Fruit fly (Drosophila melanogaster) whole organism, embryonic: ENCODE measurements around the gene NimB5.

ENCODE experiments used
- Atf3 ChIP-seq: fragments of 200-800 bp; sonication (Bioruptor generic); optimal IDR thresholded peaks from 3 replicates; lab custom pipeline; 2016; ENCODE audit warnings: missing biosample characterization, missing genetic modification characterization
- BtbVII ChIP-seq: fragments of 200-800 bp; sonication (Bioruptor generic); optimal IDR thresholded peaks from 3 replicates; lab custom pipeline; 2017; ENCODE audit warnings: missing biosample characterization, mild to moderate bottlenecking, missing genetic modification characterization
- CG10543 ChIP-seq: fragments of 200-800 bp; sonication (Bioruptor generic); optimal IDR thresholded peaks from 3 replicates; lab custom pipeline; 2017; ENCODE audit warnings: missing biosample characterization, mild to moderate bottlenecking, missing genetic modification characterization, moderate library complexity
- CG15514 ChIP-seq: fragments of 200-800 bp; sonication (Bioruptor generic); optimal IDR thresholded peaks from 3 replicates; lab custom pipeline; 2017; ENCODE audit warnings: missing biosample characterization, missing genetic modification characterization, mild to moderate bottlenecking, moderate library complexity, missing genetic modification reagents
- CG17328 ChIP-seq: fragments of 200-800 bp; sonication (Bioruptor generic); IDR thresholded peaks from 2 replicates; pipeline ENCODE4 v1.3.6; 2022; ENCODE audit warnings: missing biosample characterization, missing genetic modification characterization
- CG2129 ChIP-seq: fragments of 200-800 bp; sonication (Bioruptor generic); IDR thresholded peaks from 2 replicates; pipeline ENCODE4 v1.3.6; 2022; ENCODE audit warnings: missing biosample characterization, missing genetic modification characterization; ENCODE audit not compliant: partially characterized antibody
- CG30020 ChIP-seq: fragments of 200-800 bp; optimal IDR thresholded peaks from 2 replicates; lab custom pipeline; 2019; ENCODE audit warnings: missing biosample characterization, mild to moderate bottlenecking, missing genetic modification characterization, moderate library complexity
- CG32772 ChIP-seq: fragments of 200-800 bp; sonication (Bioruptor generic); IDR thresholded peaks from 2 replicates; pipeline ENCODE4 v1.3.6; 2022; ENCODE audit warnings: missing biosample characterization, missing genetic modification characterization
- CG34422 ChIP-seq: fragments of 200-800 bp; sonication (Bioruptor generic); IDR thresholded peaks from 3 replicates; pipeline ENCODE4 v1.3.6; 2022; ENCODE audit warnings: missing biosample characterization, missing genetic modification characterization
- CG4404 ChIP-seq: fragments of 200-800 bp; sonication (Bioruptor generic); IDR thresholded peaks from 2 replicates; pipeline ENCODE4 v1.3.6; 2022; ENCODE audit warnings: missing biosample characterization, missing genetic modification characterization
- CG5953 ChIP-seq: fragments of 200-800 bp; sonication (Bioruptor generic); IDR thresholded peaks from 2 replicates; pipeline ENCODE4 v1.3.6; 2022; ENCODE audit warnings: missing biosample characterization, missing genetic modification characterization
- CG6791 ChIP-seq: fragments of 200-800 bp; sonication (Bioruptor generic); IDR thresholded peaks from 3 replicates; pipeline ENCODE4 v1.3.6; 2022; ENCODE audit warnings: missing biosample characterization, missing genetic modification characterization; ENCODE audit not compliant: partially characterized antibody
- CG7357 ChIP-seq: fragments of 200-800 bp; sonication (Bioruptor generic); IDR thresholded peaks from 3 replicates; pipeline ENCODE4 v1.3.6; 2022; ENCODE audit warnings: missing biosample characterization, missing genetic modification characterization
- CG9215 ChIP-seq: fragments of 200-800 bp; sonication (Bioruptor generic); IDR thresholded peaks from 2 replicates; pipeline ENCODE4 v1.3.6; 2022; ENCODE audit warnings: missing biosample characterization, missing genetic modification characterization
- CrebB ChIP-seq: fragments of 200-800 bp; sonication (Bioruptor generic); optimal IDR thresholded peaks from 3 replicates; lab custom pipeline; 2018; ENCODE audit warnings: missing biosample characterization, mild to moderate bottlenecking, missing genetic modification characterization
- D19A ChIP-seq: fragments of 200-800 bp; optimal IDR thresholded peaks from 3 replicates; lab custom pipeline; 2019; ENCODE audit warnings: missing biosample characterization, mild to moderate bottlenecking, missing genetic modification characterization, moderate library complexity
- Dbx ChIP-seq: fragments of 200-800 bp; sonication (Bioruptor generic); IDR thresholded peaks from 3 replicates; pipeline ENCODE4 v1.3.6; 2022; ENCODE audit warnings: missing biosample characterization, missing genetic modification characterization
- Dll ChIP-seq: fragments of 200-800 bp; sonication (Bioruptor generic); IDR thresholded peaks from 4 replicates; pipeline ENCODE4 v1.3.6; 2022; ENCODE audit warnings: missing biosample characterization, missing genetic modification characterization; ENCODE audit not compliant: partially characterized antibody
- Doc3 ChIP-seq: fragments of 200-800 bp; sonication (Bioruptor generic); IDR thresholded peaks from 3 replicates; pipeline ENCODE4 v1.3.6; 2022; ENCODE audit warnings: missing biosample characterization, missing genetic modification characterization; ENCODE audit not compliant: partially characterized antibody
- Dref ChIP-seq: fragments of 200-800 bp; sonication (Bioruptor generic); IDR thresholded peaks from 2 replicates; pipeline ENCODE4 v1.3.6; 2022; ENCODE audit warnings: missing biosample characterization, missing genetic modification characterization
- HmgZ ChIP-seq: fragments of 200-800 bp; sonication (Bioruptor generic); optimal IDR thresholded peaks from 2 replicates; lab custom pipeline; 2018; ENCODE audit warnings: missing biosample characterization, mild to moderate bottlenecking, missing genetic modification characterization
- Hr3 ChIP-seq: fragments of 200-800 bp; sonication (Bioruptor generic); optimal IDR thresholded peaks from 3 replicates; lab custom pipeline; 2016; ENCODE audit warnings: missing biosample characterization, missing genetic modification characterization
- Hr39 ChIP-seq: fragments of >200 bp; optimal IDR thresholded peaks from 2 replicates; lab custom pipeline; 2017
- NC2β ChIP-seq: fragments of 200-800 bp; sonication (Bioruptor generic); optimal IDR thresholded peaks from 2 replicates; lab custom pipeline; 2016; ENCODE audit warnings: missing biosample characterization, missing genetic modification characterization
- NFAT ChIP-seq: fragments of 200-800 bp; sonication (Bioruptor generic); IDR thresholded peaks from 2 replicates; pipeline ENCODE4 v1.3.6; 2022; ENCODE audit warnings: missing biosample characterization, missing genetic modification characterization
- ac ChIP-seq: fragments of 200-800 bp; sonication (Bioruptor generic); optimal IDR thresholded peaks from 3 replicates; lab custom pipeline; 2017; ENCODE audit warnings: missing biosample characterization, mild to moderate bottlenecking, missing genetic modification characterization
- ara ChIP-seq: fragments of 200-800 bp; sonication (Bioruptor generic); IDR thresholded peaks from 2 replicates; pipeline ENCODE4 v1.3.6; 2022; ENCODE audit warnings: missing biosample characterization, missing genetic modification characterization
- ato ChIP-seq: fragments of 200-800 bp; sonication (Bioruptor generic); IDR thresholded peaks from 2 replicates; pipeline ENCODE4 v1.3.6; 2022; ENCODE audit warnings: missing biosample characterization, missing genetic modification characterization; ENCODE audit not compliant: partially characterized antibody
- bigmax ChIP-seq: fragments of 200-800 bp; sonication (Bioruptor generic); optimal IDR thresholded peaks from 2 replicates; lab custom pipeline; 2018; ENCODE audit warnings: missing biosample characterization, mild to moderate bottlenecking, missing genetic modification characterization
- bowl ChIP-seq: fragments of 200-800 bp; sonication (Bioruptor generic); IDR thresholded peaks from 2 replicates; pipeline ENCODE4 v1.3.6; 2022; ENCODE audit warnings: missing biosample characterization, missing genetic modification characterization
- cg ChIP-seq: fragments of 200-800 bp; sonication (Bioruptor generic); optimal IDR thresholded peaks from 3 replicates; lab custom pipeline; 2019; ENCODE audit warnings: missing biosample characterization, mild to moderate bottlenecking, missing genetic modification characterization, moderate library complexity
- crc ChIP-seq: fragments of 200-800 bp; sonication (Bioruptor generic); optimal IDR thresholded peaks from 2 replicates; lab custom pipeline; 2016; ENCODE audit warnings: missing biosample characterization, missing genetic modification characterization
- fd96Cb ChIP-seq: fragments of 200-800 bp; sonication (Bioruptor generic); optimal IDR thresholded peaks from 2 replicates; lab custom pipeline; 2018; ENCODE audit warnings: missing biosample characterization, mild to moderate bottlenecking, missing genetic modification characterization, moderate library complexity
- jigr1 ChIP-seq: fragments of 200-800 bp; sonication (Bioruptor generic); IDR thresholded peaks from 3 replicates; pipeline ENCODE4 v1.3.6; 2022; ENCODE audit warnings: missing biosample characterization, missing genetic modification characterization
- kah ChIP-seq: fragments of 200-800 bp; sonication (Bioruptor generic); optimal IDR thresholded peaks from 2 replicates; lab custom pipeline; 2018; ENCODE audit warnings: missing biosample characterization, mild to moderate bottlenecking, missing genetic modification characterization
- lov ChIP-seq, 2 experiments: fragments of 200-800 bp in 1 of 2; fragments of >200 bp in 1 of 2; sonication (Bioruptor generic) in 1 of 2; IDR thresholded peaks in 1 of 2; optimal IDR thresholded peaks in 1 of 2; 2 replicates in 1 of 2; 3 replicates in 1 of 2; pipeline versions ENCODE4 v1.3.6 to Lab custom; 2017 to 2022; ENCODE audit warnings: missing biosample characterization in 1 of 2, missing genetic modification characterization in 1 of 2
- luna ChIP-seq: fragments of 200-800 bp; sonication (Bioruptor generic); optimal IDR thresholded peaks from 2 replicates; lab custom pipeline; 2016; ENCODE audit warnings: missing biosample characterization, missing genetic modification characterization
- nmo ChIP-seq: fragments of 200-800 bp; sonication (Bioruptor generic); optimal IDR thresholded peaks from 2 replicates; lab custom pipeline; 2018; ENCODE audit warnings: missing biosample characterization, mild to moderate bottlenecking, missing genetic modification characterization, moderate library complexity
- pb ChIP-seq: fragments of 200-800 bp; sonication (Bioruptor generic); optimal IDR thresholded peaks from 3 replicates; lab custom pipeline; 2016; ENCODE audit warnings: missing biosample characterization, missing genetic modification characterization
- pzg ChIP-seq: fragments of 200-800 bp; sonication (Bioruptor generic); optimal IDR thresholded peaks from 3 replicates; lab custom pipeline; 2018; ENCODE audit warnings: missing biosample characterization, mild to moderate bottlenecking, missing genetic modification characterization, moderate library complexity
- repo ChIP-seq: fragments of 200-800 bp; sonication (Bioruptor generic); optimal IDR thresholded peaks from 2 replicates; lab custom pipeline; 2016; ENCODE audit warnings: missing biosample characterization, missing genetic modification characterization
- rib ChIP-seq: fragments of 200-800 bp; sonication (Bioruptor generic); IDR thresholded peaks from 2 replicates; pipeline ENCODE4 v1.3.6; 2022; ENCODE audit warnings: missing biosample characterization, missing genetic modification characterization
- salm ChIP-seq: fragments of 200-800 bp; sonication (Bioruptor generic); optimal IDR thresholded peaks from 2 replicates; lab custom pipeline; 2018; ENCODE audit warnings: missing biosample characterization, mild to moderate bottlenecking, missing genetic modification characterization
- schlank ChIP-seq: fragments of 200-800 bp; sonication (Bioruptor generic); optimal IDR thresholded peaks from 2 replicates; lab custom pipeline; 2018; ENCODE audit warnings: missing biosample characterization, mild to moderate bottlenecking, missing genetic modification characterization
- ssp ChIP-seq: fragments of 200-800 bp; sonication (Bioruptor generic); IDR thresholded peaks from 2 replicates; pipeline ENCODE4 v1.3.6; 2022; ENCODE audit warnings: missing biosample characterization, missing genetic modification characterization
- sug ChIP-seq: fragments of 200-800 bp; optimal IDR thresholded peaks from 2 replicates; lab custom pipeline; 2019; ENCODE audit warnings: missing biosample characterization, mild to moderate bottlenecking, missing genetic modification characterization, moderate library complexity
- tap ChIP-seq: fragments of 200-800 bp; optimal IDR thresholded peaks from 3 replicates; lab custom pipeline; 2019; ENCODE audit warnings: missing biosample characterization, mild to moderate bottlenecking, missing genetic modification characterization, moderate library complexity
- twi ChIP-seq: fragments of 200-800 bp; optimal IDR thresholded peaks from 2 replicates; lab custom pipeline; 2019; ENCODE audit warnings: missing biosample characterization, mild to moderate bottlenecking, missing genetic modification characterization, moderate library complexity
- zf30C ChIP-seq: fragments of 200-800 bp; sonication (Bioruptor generic); optimal IDR thresholded peaks from 3 replicates; lab custom pipeline; 2018; ENCODE audit warnings: missing biosample characterization, mild to moderate bottlenecking, missing genetic modification characterization

Gene NimB5

DNA sequence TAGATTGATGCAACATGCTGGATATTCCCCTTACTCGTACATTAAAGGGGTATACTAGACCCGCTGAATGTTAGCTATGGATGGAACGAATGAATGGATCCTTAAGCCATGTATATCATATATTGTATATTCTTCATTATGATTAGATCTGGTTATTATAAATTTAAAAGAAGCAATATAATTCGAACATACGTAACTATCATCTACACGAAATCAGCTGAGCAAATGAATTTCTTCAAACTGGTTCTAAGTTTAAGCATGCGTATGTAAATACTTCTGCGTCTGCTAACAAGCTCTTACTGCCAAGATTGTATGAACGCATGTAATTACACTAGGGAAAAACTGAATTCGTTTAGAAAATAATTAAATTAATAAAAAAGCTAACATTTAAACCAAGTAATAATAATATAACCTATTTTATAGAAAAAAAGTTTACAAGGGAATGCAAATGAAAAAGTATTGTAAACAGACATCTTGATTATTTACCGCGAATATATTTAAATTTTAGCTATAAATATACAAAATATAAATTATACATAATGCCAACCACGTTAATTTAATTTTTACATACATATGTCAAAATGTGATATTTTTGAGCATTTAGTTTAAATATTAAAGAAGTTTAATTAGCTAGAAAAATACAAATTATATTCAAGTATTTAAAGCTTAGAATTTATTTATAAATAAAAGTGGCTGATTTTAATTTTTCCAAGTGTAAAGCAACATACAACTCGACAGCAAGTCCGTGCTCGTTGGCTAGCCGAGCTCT lies 51.1 kb downstream of the NimB5 start (continued):
- peak; percentile 19 for TF ChIP-seq CG15514 (GFP tag; lab: Kevin White, UChicago)
- TF ChIP-seq ac (GFP tag; lab: Kevin White, UChicago), result no peak
- TF ChIP-seq sug, result no peak
- TF ChIP-seq ato (GFP tag; lab: Robert Waterston, UW), result no peak
- no peak for TF ChIP-seq Dref
- TF ChIP-seq ssp (GFP tag; lab: Robert Waterston, UW), result peak; percentile 14; the same call in 1 of the 2 replicates
- no peak for TF ChIP-seq rib (GFP tag; lab: Robert Waterston, UW)
- TF ChIP-seq NC2β (GFP tag; lab: Kevin White, UChicago), result peak; percentile 31
- no peak for TF ChIP-seq crc (GFP tag; lab: Kevin White, UChicago)
- no peak for TF ChIP-seq repo
- no peak for TF ChIP-seq CG6791
- no peak for TF ChIP-seq CG2129
- TF ChIP-seq CG32772 (GFP tag; lab: Robert Waterston, UW), result peak; percentile 61
- TF ChIP-seq zf30C (GFP tag; lab: Kevin White, UChicago), result peak; percentile 58
- 0 out of 2 replicates have a peak, but pooled peaks have one; percentile 27 for TF ChIP-seq bowl (GFP tag; lab: Robert Waterston, UW)
- 0 out of 3 replicates have a peak, but pooled peaks have one; percentile 10 for TF ChIP-seq CG7357
- TF ChIP-seq CG10543, result no peak
- TF ChIP-seq lov (optimal IDR thresholded peaks at IDR 0.05; lab: Kevin White, UChicago), result no peak
- no peak for TF ChIP-seq lov (GFP tag; IDR thresholded peaks at IDR 0.05; lab: Robert Waterston, UW)
- no peak for TF ChIP-seq bigmax (GFP tag; lab: Kevin White, UChicago)
- peak; percentile 60 for TF ChIP-seq CG30020 (tag; lab: Kevin White, UChicago)
- 0 out of 2 replicates have a peak, but pooled peaks have one; percentile 6 for TF ChIP-seq CG4404 (GFP tag; lab: Robert Waterston, UW)
- no peak for TF ChIP-seq Hr39 (lab: Kevin White, UChicago)
- no peak for TF ChIP-seq pb (GFP tag; lab: Kevin White, UChicago)
- TF ChIP-seq CrebB (tag; lab: Kevin White, UChicago), result no peak
- no peak for TF ChIP-seq schlank (tag; lab: Kevin White, UChicago)
- no peak for TF ChIP-seq BtbVII
- TF ChIP-seq Atf3, result peak; percentile 7
- TF ChIP-seq jigr1 (GFP tag; lab: Robert Waterston, UW), result no peak
- no peak for TF ChIP-seq luna (GFP tag; lab: Kevin White, UChicago)
- no peak for TF ChIP-seq Dll (GFP tag; lab: Robert Waterston, UW)
- no peak for TF ChIP-seq pzg (GFP tag; lab: Kevin White, UChicago)
- no peak for TF ChIP-seq kah
- TF ChIP-seq D19A (tag; lab: Kevin White, UChicago), result peak; percentile 65
- peak; percentile 44 for TF ChIP-seq Hr3 (GFP tag; lab: Kevin White, UChicago)
- peak; percentile 54 for TF ChIP-seq HmgZ (tag; lab: Kevin White, UChicago)
- TF ChIP-seq CG17328 (GFP tag; lab: Robert Waterston, UW), result peak; percentile 39; the same call in 1 of the 2 replicates
- TF ChIP-seq CG34422, result peak; percentile 64
- TF ChIP-seq ara (GFP tag; lab: Robert Waterston, UW), result peak; percentile 59
- peak; percentile 66 for TF ChIP-seq fd96Cb
- no peak; the same call in none of the 2 replicates for TF ChIP-seq CG9215 (GFP tag; lab: Robert Waterston, UW)
- peak; percentile 46; the same call in 1 of the 2 replicates for TF ChIP-seq NFAT (GFP tag; lab: Robert Waterston, UW)
- TF ChIP-seq twi (tag; lab: Kevin White, UChicago), result peak; percentile 21
- no peak for TF ChIP-seq Doc3 (GFP tag; lab: Robert Waterston, UW)
- TF ChIP-seq tap (tag; lab: Kevin White, UChicago), result peak; percentile 23
- no peak for TF ChIP-seq cg
- peak; percentile 91 for TF ChIP-seq nmo
- peak; percentile 38; the same call in 2 of the 3 replicates for TF ChIP-seq Dbx (GFP tag; lab: Robert Waterston, UW)
- no peak for TF ChIP-seq CG5953
- no peak for TF ChIP-seq salm (tag; lab: Kevin White, UChicago)
